Fruit fly (Drosophila melanogaster) whole organism, embryonic: ENCODE data around the gene Coq7.

Source experiments
- Abd-B ChIP-seq: fragments of 200-800 bp; sonication (Bioruptor generic); optimal IDR thresholded peaks from 2 replicates; lab custom pipeline; 2018; ENCODE audit warnings: missing biosample characterization, mild to moderate bottlenecking, missing genetic modification characterization, moderate library complexity
- Bgb ChIP-seq: fragments of 200-800 bp; sonication (Bioruptor generic); IDR thresholded peaks from 2 replicates; pipeline ENCODE4 v1.3.6; 2022; ENCODE audit warnings: missing biosample characterization, missing genetic modification characterization; ENCODE audit not compliant: partially characterized antibody
- CG12071 ChIP-seq: fragments of 200-800 bp; sonication (Bioruptor generic); optimal IDR thresholded peaks from 3 replicates; lab custom pipeline; 2018; ENCODE audit warnings: missing biosample characterization, mild to moderate bottlenecking, missing genetic modification characterization
- CG13296 ChIP-seq: fragments of 200-800 bp; sonication (Bioruptor generic); optimal IDR thresholded peaks from 3 replicates; lab custom pipeline; 2018; ENCODE audit warnings: missing biosample characterization, mild to moderate bottlenecking, missing genetic modification characterization
- CG13424 ChIP-seq: fragments of 200-800 bp; sonication (Bioruptor generic); optimal IDR thresholded peaks from 2 replicates; lab custom pipeline; 2019; ENCODE audit warnings: missing biosample characterization, mild to moderate bottlenecking, missing genetic modification characterization, moderate library complexity
- CG15269 ChIP-seq: fragments of 200-800 bp; sonication (Bioruptor generic); optimal IDR thresholded peaks from 2 replicates; lab custom pipeline; 2018; ENCODE audit warnings: missing biosample characterization, mild to moderate bottlenecking, missing genetic modification characterization, moderate library complexity
- CG1792 ChIP-seq: fragments of 200-800 bp; sonication (Bioruptor generic); optimal IDR thresholded peaks from 2 replicates; lab custom pipeline; 2016; ENCODE audit warnings: missing biosample characterization, missing genetic modification characterization
- CG2678 ChIP-seq: fragments of 200-800 bp; sonication (Bioruptor generic); optimal IDR thresholded peaks from 3 replicates; lab custom pipeline; 2019; ENCODE audit warnings: missing biosample characterization, mild to moderate bottlenecking, missing genetic modification characterization, moderate library complexity
- CG3281 ChIP-seq: fragments of 200-800 bp; sonication (Bioruptor generic); optimal IDR thresholded peaks from 3 replicates; lab custom pipeline; 2017; ENCODE audit warnings: missing biosample characterization, mild to moderate bottlenecking, missing genetic modification characterization
- CG33557 ChIP-seq: fragments of 200-800 bp; sonication (Bioruptor generic); optimal IDR thresholded peaks from 2 replicates; lab custom pipeline; 2019; ENCODE audit warnings: missing biosample characterization, mild to moderate bottlenecking, missing genetic modification characterization, moderate library complexity
- CG42726 ChIP-seq: fragments of 200-800 bp; sonication (Bioruptor generic); IDR thresholded peaks from 2 replicates; pipeline ENCODE4 v1.3.6; 2022; ENCODE audit warnings: missing biosample characterization, missing genetic modification characterization; ENCODE audit not compliant: partially characterized antibody
- CG4404 ChIP-seq: fragments of 200-800 bp; sonication (Bioruptor generic); IDR thresholded peaks from 2 replicates; pipeline ENCODE4 v1.3.6; 2022; ENCODE audit warnings: missing biosample characterization, missing genetic modification characterization
- CG8290 ChIP-seq, 3 experiments: fragments of 200-800 bp; sonication (Bioruptor generic); optimal IDR thresholded peaks; 2 replicates each; lab custom pipeline; 2016 to 2019; ENCODE audit warnings: missing biosample characterization in 3 of 3, missing genetic modification characterization in 3 of 3, mild to moderate bottlenecking in 2 of 3, moderate library complexity in 1 of 3
- CG9437 ChIP-seq: fragments of 200-800 bp; sonication (Bioruptor generic); optimal IDR thresholded peaks from 2 replicates; lab custom pipeline; 2018; ENCODE audit warnings: missing biosample characterization, mild to moderate bottlenecking, missing genetic modification characterization
- CkIIα-i1 ChIP-seq: fragments of 200-800 bp; sonication (Bioruptor generic); IDR thresholded peaks from 2 replicates; pipeline ENCODE4 v1.3.6; 2022; ENCODE audit warnings: missing biosample characterization, missing genetic modification characterization
- D ChIP-seq, 2 experiments: fragments of 200-800 bp in 1 of 2; fragments of >200 bp in 1 of 2; sonication (Bioruptor generic) in 1 of 2; optimal IDR thresholded peaks; 2 replicates in 1 of 2; 3 replicates in 1 of 2; lab custom pipeline; 2017; ENCODE audit warnings: mild to moderate bottlenecking in 1 of 2, missing biosample characterization in 1 of 2, missing genetic modification characterization in 1 of 2, missing genetic modification reagents in 1 of 2
- Dfd ChIP-seq, 2 experiments: fragments of >200 bp; optimal IDR thresholded peaks; 2 replicates each; lab custom pipeline; 2017; ENCODE audit warnings: missing biosample characterization in 2 of 2, missing genetic modification characterization in 2 of 2
- Dref ChIP-seq: fragments of 200-800 bp; sonication (Bioruptor generic); IDR thresholded peaks from 2 replicates; pipeline ENCODE4 v1.3.6; 2022; ENCODE audit warnings: missing biosample characterization, missing genetic modification characterization
- Hr51 ChIP-seq, 2 experiments: fragments of 200-800 bp; sonication (Bioruptor generic); optimal IDR thresholded peaks; 2 replicates in 1 of 2; 3 replicates in 1 of 2; lab custom pipeline; 2016 to 2018; ENCODE audit warnings: missing biosample characterization in 2 of 2, missing genetic modification characterization in 2 of 2, mild to moderate bottlenecking in 1 of 2, moderate library complexity in 1 of 2
- Lim3 ChIP-seq: fragments of 200-800 bp; sonication (Bioruptor generic); IDR thresholded peaks from 2 replicates; pipeline ENCODE4 v1.3.6; 2022; ENCODE audit warnings: missing biosample characterization, missing genetic modification characterization
- Med ChIP-seq: fragments of 200-800 bp; sonication (Bioruptor generic); peaks from one replicate; lab custom pipeline; 2016; ENCODE audit warnings: missing biosample characterization, missing genetic modification characterization, mild to moderate bottlenecking, inconsistent platforms, moderate library complexity
- Stat92E ChIP-seq, 3 experiments: fragments of >200 bp in 2 of 3; fragments of 200-800 bp in 1 of 3; sonication (Bioruptor generic) in 1 of 3; optimal IDR thresholded peaks; 2 replicates each; lab custom pipeline; 2017 to 2019; ENCODE audit warnings: missing biosample characterization in 3 of 3, missing genetic modification characterization in 3 of 3, mild to moderate bottlenecking in 1 of 3, moderate library complexity in 1 of 3
- YL-1 ChIP-seq: fragments of 200-800 bp; sonication (Bioruptor generic); optimal IDR thresholded peaks from 3 replicates; lab custom pipeline; 2017; ENCODE audit warnings: missing biosample characterization, mild to moderate bottlenecking, missing genetic modification characterization
- abd-A ChIP-seq: fragments of 200-800 bp; sonication (Bioruptor generic); optimal IDR thresholded peaks from 3 replicates; lab custom pipeline; 2019; ENCODE audit warnings: missing biosample characterization, mild to moderate bottlenecking, missing genetic modification characterization, moderate library complexity
- ac ChIP-seq: fragments of 200-800 bp; sonication (Bioruptor generic); optimal IDR thresholded peaks from 3 replicates; lab custom pipeline; 2017; ENCODE audit warnings: missing biosample characterization, mild to moderate bottlenecking, missing genetic modification characterization
- cato ChIP-seq: fragments of 200-800 bp; sonication (Bioruptor generic); optimal IDR thresholded peaks from 2 replicates; lab custom pipeline; 2016; ENCODE audit warnings: missing biosample characterization, missing genetic modification characterization, borderline replicate concordance
- chinmo ChIP-seq: fragments of 200-800 bp; sonication (Bioruptor generic); IDR thresholded peaks from 4 replicates; pipeline ENCODE4 v1.3.6; 2022; ENCODE audit warnings: missing biosample characterization, missing genetic modification characterization; ENCODE audit not compliant: partially characterized antibody
- danr ChIP-seq: fragments of 200-800 bp; sonication (Bioruptor generic); IDR thresholded peaks from 2 replicates; pipeline ENCODE4 v1.3.6; 2022; ENCODE audit warnings: missing biosample characterization, missing genetic modification characterization
- en ChIP-seq: fragments of 200-800 bp; sonication (Bioruptor generic); optimal IDR thresholded peaks from 2 replicates; lab custom pipeline; 2016; ENCODE audit warnings: missing biosample characterization, missing genetic modification characterization
- grau ChIP-seq: fragments of 200-800 bp; optimal IDR thresholded peaks from 3 replicates; lab custom pipeline; 2019; ENCODE audit warnings: missing biosample characterization, mild to moderate bottlenecking, missing genetic modification characterization, moderate library complexity
- hth ChIP-seq: fragments of >200 bp; optimal IDR thresholded peaks from 2 replicates; lab custom pipeline; 2017; ENCODE audit warnings: inconsistent platforms
- inv ChIP-seq: fragments of 200-800 bp; sonication (Bioruptor generic); IDR thresholded peaks from 2 replicates; pipeline ENCODE4 v1.3.6; 2022; ENCODE audit warnings: missing biosample characterization, missing genetic modification characterization; ENCODE audit not compliant: partially characterized antibody
- kni ChIP-seq: fragments of 200-800 bp; sonication (Bioruptor generic); optimal IDR thresholded peaks from 3 replicates; lab custom pipeline; 2017; ENCODE audit warnings: mild to moderate bottlenecking, missing biosample characterization, missing genetic modification reagents, missing genetic modification characterization
- lmd ChIP-seq: fragments of 200-800 bp; sonication (Bioruptor generic); IDR thresholded peaks from 2 replicates; pipeline ENCODE4 v1.3.6; 2022; ENCODE audit warnings: missing biosample characterization, missing genetic modification characterization
- mirr ChIP-seq: fragments of 200-800 bp; sonication (Bioruptor generic); optimal IDR thresholded peaks from 3 replicates; lab custom pipeline; 2018; ENCODE audit warnings: missing biosample characterization, mild to moderate bottlenecking, missing genetic modification characterization
- nmo ChIP-seq: fragments of 200-800 bp; sonication (Bioruptor generic); optimal IDR thresholded peaks from 2 replicates; lab custom pipeline; 2018; ENCODE audit warnings: missing biosample characterization, mild to moderate bottlenecking, missing genetic modification characterization, moderate library complexity
- nom ChIP-seq: fragments of 200-800 bp; sonication (Bioruptor generic); optimal IDR thresholded peaks from 2 replicates; lab custom pipeline; 2017; ENCODE audit warnings: missing biosample characterization, missing genetic modification characterization, mild to moderate bottlenecking, moderate library complexity, missing genetic modification reagents
- pfk ChIP-seq: fragments of 200-800 bp; sonication (Bioruptor generic); optimal IDR thresholded peaks from 2 replicates; lab custom pipeline; 2018; ENCODE audit warnings: missing biosample characterization, mild to moderate bottlenecking, missing genetic modification characterization, moderate library complexity
- pita ChIP-seq: fragments of 200-800 bp; sonication (Bioruptor generic); optimal IDR thresholded peaks from 2 replicates; lab custom pipeline; 2017; ENCODE audit warnings: missing biosample characterization, mild to moderate bottlenecking, missing genetic modification characterization
- psq ChIP-seq: fragments of 200-800 bp; sonication (Bioruptor generic); optimal IDR thresholded peaks from 2 replicates; lab custom pipeline; 2017; ENCODE audit warnings: missing biosample characterization, missing genetic modification characterization
- pzg ChIP-seq: fragments of 200-800 bp; sonication (Bioruptor generic); optimal IDR thresholded peaks from 3 replicates; lab custom pipeline; 2018; ENCODE audit warnings: missing biosample characterization, mild to moderate bottlenecking, missing genetic modification characterization, moderate library complexity
- sc ChIP-seq, 3 experiments: fragments of >200 bp in 2 of 3; fragments of 200-800 bp in 1 of 3; sonication (Bioruptor generic) in 1 of 3; optimal IDR thresholded peaks; 2 replicates in 2 of 3; 3 replicates in 1 of 3; lab custom pipeline; 2017; ENCODE audit warnings: mild to moderate bottlenecking in 1 of 3, missing biosample characterization in 1 of 3, missing genetic modification characterization in 1 of 3, missing genetic modification reagents in 1 of 3
- sens ChIP-seq: fragments of 200-800 bp; sonication (Bioruptor generic); peaks from one replicate; lab custom pipeline; 2016; ENCODE audit warnings: missing biosample characterization, missing genetic modification characterization
- sna ChIP-seq: fragments of 200-800 bp; sonication (Bioruptor generic); IDR thresholded peaks from 2 replicates; pipeline ENCODE4 v1.3.6; 2022; ENCODE audit warnings: missing biosample characterization, missing genetic modification characterization; ENCODE audit not compliant: partially characterized antibody
- sug ChIP-seq: fragments of 200-800 bp; optimal IDR thresholded peaks from 2 replicates; lab custom pipeline; 2019; ENCODE audit warnings: missing biosample characterization, mild to moderate bottlenecking, missing genetic modification characterization, moderate library complexity
- zen2 ChIP-seq: fragments of 200-800 bp; sonication (Bioruptor generic); IDR thresholded peaks from 3 replicates; pipeline ENCODE4 v1.3.6; 2022; ENCODE audit warnings: missing biosample characterization, missing genetic modification characterization; ENCODE audit not compliant: partially characterized antibody

Gene Coq7

DNA sequence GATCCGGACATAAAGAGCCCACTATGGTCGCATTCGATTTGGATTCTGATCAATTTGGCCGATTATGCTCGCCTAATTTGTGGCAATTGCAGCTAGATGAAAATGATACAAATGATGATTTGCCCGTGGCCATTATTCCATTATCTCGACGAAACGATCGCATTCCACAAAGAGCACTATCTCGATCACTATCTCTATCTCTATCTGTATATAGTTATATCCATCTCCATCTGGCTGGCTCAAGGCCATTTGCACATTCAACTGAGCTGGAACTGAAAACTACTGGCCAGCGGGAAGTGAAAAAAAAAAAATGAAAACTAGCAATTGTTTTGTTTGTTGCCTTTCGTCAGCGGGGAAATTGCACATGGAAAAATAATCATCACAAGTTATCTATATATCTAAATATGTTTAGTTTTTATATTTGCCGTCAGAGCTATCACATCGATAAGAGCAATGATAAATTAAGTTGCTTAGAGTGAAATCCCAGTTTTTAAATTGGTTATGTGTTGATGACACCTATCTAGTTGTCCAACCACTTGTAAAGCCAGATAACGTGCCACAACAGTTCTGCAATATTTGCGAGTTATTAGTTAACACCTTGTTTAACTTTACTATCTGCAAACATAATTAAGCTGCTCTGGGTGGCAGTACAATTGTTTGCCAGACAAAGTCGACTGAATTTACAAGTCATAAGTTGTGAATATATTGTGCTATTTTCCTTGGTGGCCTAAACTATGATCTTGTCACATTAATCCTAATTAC, 28.4 kb downstream of the Coq7 start:
- no peak for TF ChIP-seq zen2
- no peak for TF ChIP-seq CG1792 (GFP tag; lab: Kevin White, UChicago)
- no peak for TF ChIP-seq hth (lab: Kevin White, UChicago)
- TF ChIP-seq en: no peak
- TF ChIP-seq mirr (GFP tag; lab: Kevin White, UChicago): peak; percentile 10
- no peak for TF ChIP-seq psq (GFP tag; lab: Kevin White, UChicago)
- TF ChIP-seq sna: no peak
- no peak for TF ChIP-seq CG8290 (GFP tag; optimal IDR thresholded peaks at IDR 0.05; lab: Kevin White, UChicago)
- TF ChIP-seq CG8290 (tag; optimal IDR thresholded peaks at IDR 0.05; lab: Kevin White, UChicago): peak in 1 of 2 experiments; percentile 49
- TF ChIP-seq ac (GFP tag; lab: Kevin White, UChicago): no peak
- no peak for TF ChIP-seq Stat92E (GFP tag; optimal IDR thresholded peaks at IDR 0.05; lab: Kevin White, UChicago)
- TF ChIP-seq CG2678 (tag; lab: Kevin White, UChicago): peak; percentile 25
- peak; percentile 25 for TF ChIP-seq CG12071 (GFP tag; lab: Kevin White, UChicago)
- TF ChIP-seq CG3281 (GFP tag; lab: Kevin White, UChicago): peak; percentile 10
- no peak for TF ChIP-seq Dfd (GFP tag; optimal IDR thresholded peaks at IDR 0.05; lab: Kevin White, UChicago)
- TF ChIP-seq chinmo (GFP tag; lab: Robert Waterston, UW): 0 out of 4 replicates have a peak, but pooled peaks have one; percentile 26
- TF ChIP-seq Med (GFP tag; lab: Kevin White, UChicago): peak; percentile 12
- peak; percentile 21 for TF ChIP-seq CG15269 (tag; lab: Kevin White, UChicago)
- TF ChIP-seq CG13296 (GFP tag; lab: Kevin White, UChicago): peak; percentile 57
- peak; percentile 54 for TF ChIP-seq sens
- TF ChIP-seq CG13424 (tag; lab: Kevin White, UChicago): peak; percentile 10
- TF ChIP-seq Abd-B (GFP tag; lab: Kevin White, UChicago): no peak
- peak; percentile 0 for TF ChIP-seq sug
- TF ChIP-seq Dref (GFP tag; lab: Robert Waterston, UW): no peak
- peak in 1 of 2 experiments; percentile 10 for TF ChIP-seq Hr51 (GFP tag; optimal IDR thresholded peaks at IDR 0.05; lab: Kevin White, UChicago)

DNA sequence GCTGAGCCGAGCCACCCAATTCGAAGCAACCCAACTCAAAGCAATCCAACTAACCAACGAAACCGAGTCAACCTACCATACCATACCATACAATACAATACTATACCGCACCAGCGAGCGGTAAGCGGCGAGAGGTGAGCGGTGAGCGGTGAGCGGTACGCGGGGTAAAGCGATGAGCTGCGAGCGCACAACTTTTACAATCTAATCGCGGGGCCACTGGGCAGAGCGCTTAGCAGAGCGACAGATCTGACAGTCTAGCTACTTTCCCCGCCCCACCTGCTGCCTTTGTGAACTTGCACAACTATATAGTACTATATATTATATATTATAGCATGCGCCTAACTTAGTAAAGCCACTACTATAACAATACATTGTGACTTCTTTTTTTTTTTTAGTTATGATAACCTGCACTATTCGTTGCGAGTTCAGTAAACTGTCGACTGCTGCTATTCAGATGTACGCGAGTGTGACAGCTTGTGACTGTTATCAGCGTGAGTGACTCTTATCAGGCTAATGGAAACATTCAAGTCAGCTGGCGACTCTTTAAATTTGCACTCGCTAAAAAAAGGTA, 29.8 kb downstream of the Coq7 start:
- TF ChIP-seq CG33557 (GFP tag; lab: Kevin White, UChicago) (no peak), danr (no peak), CkIIα-i1 (GFP tag; lab: Robert Waterston, UW) (no peak), YL-1 (GFP tag; lab: Kevin White, UChicago) (no peak), D (optimal IDR thresholded peaks at IDR 0.05; lab: Kevin White, UChicago) (no peak), D (GFP tag; optimal IDR thresholded peaks at IDR 0.05; lab: Kevin White, UChicago) (no peak), lmd (GFP tag; lab: Robert Waterston, UW) (peak; percentile 30; the same call in 1 of the 2 replicates), abd-A (peak; percentile 28), CG9437 (GFP tag; lab: Kevin White, UChicago) (no peak), cato (GFP tag; lab: Kevin White, UChicago) (no peak), grau (peak; percentile 38), pita (GFP tag; lab: Kevin White, UChicago) (no peak), CG4404 (GFP tag; lab: Robert Waterston, UW) (no peak), pfk (GFP tag; lab: Kevin White, UChicago) (no peak), inv (GFP tag; lab: Robert Waterston, UW) (no peak), nom (GFP tag; lab: Kevin White, UChicago) (no peak), kni (GFP tag; lab: Kevin White, UChicago) (no peak), Bgb (GFP tag; lab: Robert Waterston, UW) (peak; percentile 23; the same call in 1 of the 2 replicates), nmo (GFP tag; lab: Kevin White, UChicago) (peak; percentile 24), CG42726 (no peak), pzg (GFP tag; lab: Kevin White, UChicago) (peak; percentile 6), sc (optimal IDR thresholded peaks at IDR 0.05; lab: Kevin White, UChicago) (no peak), sc (GFP tag; optimal IDR thresholded peaks at IDR 0.05; lab: Kevin White, UChicago) (no peak), Lim3 (GFP tag; lab: Robert Waterston, UW) (no peak)
